Worm (Caenorhabditis elegans) whole organism, L4 larva: ENCODE measurements around the gene srbc-40.

Experiments used
- ZK546.5 ChIP-seq, 2 experiments: sonication (generic microtip); optimal IDR thresholded peaks; 2 replicates each; lab custom pipeline; 2017; ENCODE audit warnings: missing biosample characterization in 2 of 2, missing genetic modification characterization in 2 of 2
- daf-8 ChIP-seq: fragments of 200-800 bp; sonication (Bioruptor generic); IDR thresholded peaks from 2 replicates; pipeline ENCODE4 v1.3.6; 2022; ENCODE audit warnings: missing genetic modification characterization, missing compliant biosample characterization
- egl-27 ChIP-seq: sonication (generic microtip); optimal IDR thresholded peaks from 3 replicates; lab custom pipeline; 2017; ENCODE audit warnings: missing biosample characterization, missing genetic modification reagents, missing genetic modification characterization
- fos-1 ChIP-seq: fragments of 150-350 bp; optimal IDR thresholded peaks from 2 replicates; lab custom pipeline; 2014; ENCODE audit warnings: missing biosample characterization, missing genetic modification characterization
- hlh-11 ChIP-seq: fragments of 200-800 bp; sonication (Bioruptor generic); optimal IDR thresholded peaks from 2 replicates; lab custom pipeline; 2018; ENCODE audit warnings: mild to moderate bottlenecking, missing genetic modification characterization, missing compliant biosample characterization
- lin-13 ChIP-seq: fragments of 150-350 bp; optimal IDR thresholded peaks from 2 replicates; lab custom pipeline; 2014; ENCODE audit warnings: missing biosample characterization, missing genetic modification reagents, missing genetic modification characterization
- nhr-111 ChIP-seq: fragments of 200-800 bp; sonication (Bioruptor generic); optimal IDR thresholded peaks from 2 replicates; lab custom pipeline; 2018; ENCODE audit warnings: mild to moderate bottlenecking, missing genetic modification characterization, missing compliant biosample characterization
- nhr-237 ChIP-seq: sonication (generic microtip); optimal IDR thresholded peaks from 2 replicates; lab custom pipeline; 2017; ENCODE audit warnings: missing biosample characterization, missing genetic modification characterization
- nhr-28 ChIP-seq: fragments of 150-350 bp; optimal IDR thresholded peaks from 2 replicates; lab custom pipeline; 2014; ENCODE audit warnings: missing biosample characterization, missing genetic modification characterization
- unc-39 ChIP-seq: sonication (generic microtip); optimal IDR thresholded peaks from 2 replicates; lab custom pipeline; 2017; ENCODE audit warnings: missing biosample characterization, missing genetic modification characterization
- unc-62 ChIP-seq, 3 experiments: fragments of 150-350 bp in 1 of 3; sonication (generic microtip); optimal IDR thresholded peaks in 2 of 3; peaks in 1 of 3; 1 replicate in 1 of 3; 2 replicates in 2 of 3; lab custom pipeline; 2014 to 2017; ENCODE audit warnings: missing biosample characterization in 3 of 3, missing genetic modification characterization in 3 of 3, missing genetic modification reagents in 3 of 3, missing genotype in 1 of 3

ce11 chrV:682031-682430 is 37.6 kb downstream of the srbc-40 start, which contains the start of gene srx-23:
- TF ChIP-seq nhr-237 (tag; lab: Kevin White, UChicago) (no peak), unc-39 (tag; lab: Kevin White, UChicago) (no peak), nhr-28 (no peak), lin-13 (GFP tag; lab: Kevin White, UChicago) (no peak), nhr-111 (GFP tag; lab: Kevin White, UChicago) (no peak), ZK546.5 (tag; optimal IDR thresholded peaks at IDR 0.05; lab: Kevin White, UChicago) (no peak), hlh-11 (tag; lab: Kevin White, UChicago) (no peak), unc-62 (GFP tag; optimal IDR thresholded peaks at IDR 0.05 in 1 of 2; lab: Kevin White, UChicago) (no peak), unc-62 (tag; optimal IDR thresholded peaks at IDR 0.05; lab: Kevin White, UChicago) (no peak), egl-27 (tag; lab: Kevin White, UChicago) (no peak), daf-8 (GFP tag; lab: Robert Waterston, UW) (no peak), fos-1 (no peak)
